Worm (Caenorhabditis elegans) whole organism, L1 larva: ENCODE data around the gene str-87.

Source experiments
- blmp-1 ChIP-seq: fragments of 150-350 bp; optimal IDR thresholded peaks from 2 replicates; lab custom pipeline; 2014; ENCODE audit warnings: missing biosample characterization, missing genetic modification characterization
- ceh-82 ChIP-seq, 3 experiments: fragments of 150-350 bp in 1 of 3; sonication (generic microtip) in 2 of 3; optimal IDR thresholded peaks; 2 replicates each; lab custom pipeline; 2014 to 2017; ENCODE audit warnings: missing biosample characterization in 3 of 3, missing genetic modification characterization in 3 of 3
- elt-3 ChIP-seq, 6 experiments: fragments of 150-350 bp in 1 of 6; sonication (generic microtip); optimal IDR thresholded peaks; 2 replicates each; lab custom pipeline; 2017 to 2018; ENCODE audit warnings: missing biosample characterization in 6 of 6, missing genetic modification characterization in 6 of 6, inconsistent platforms in 1 of 6
- fos-1 ChIP-seq: fragments of 150-350 bp; optimal IDR thresholded peaks from 2 replicates; lab custom pipeline; 2014; ENCODE audit warnings: missing biosample characterization, missing genetic modification characterization
- irx-1 ChIP-seq: sonication (generic microtip); optimal IDR thresholded peaks from 2 replicates; lab custom pipeline; 2016; ENCODE audit warnings: missing genetic modification characterization, missing compliant biosample characterization
- jun-1 ChIP-seq: fragments of 150-350 bp; optimal IDR thresholded peaks from 2 replicates; lab custom pipeline; 2014; ENCODE audit warnings: missing biosample characterization, missing genetic modification reagents, missing genetic modification characterization
- lin-13 ChIP-seq: fragments of 150-350 bp; optimal IDR thresholded peaks from 2 replicates; lab custom pipeline; 2014; ENCODE audit warnings: missing biosample characterization, missing genetic modification reagents, missing genetic modification characterization
- mdl-1 ChIP-seq, 2 experiments: fragments of 150-350 bp; optimal IDR thresholded peaks; 2 replicates each; lab custom pipeline; 2014 to 2017; ENCODE audit warnings: missing biosample characterization in 2 of 2, missing genetic modification characterization in 2 of 2, inconsistent platforms in 1 of 2
- nhr-11 ChIP-seq: fragments of 150-350 bp; optimal IDR thresholded peaks from 2 replicates; lab custom pipeline; 2014; ENCODE audit warnings: missing biosample characterization, missing genetic modification characterization
- nhr-12 ChIP-seq: sonication (generic microtip); optimal IDR thresholded peaks from 2 replicates; lab custom pipeline; 2017; ENCODE audit warnings: missing biosample characterization, missing genetic modification characterization
- nhr-77 ChIP-seq: fragments of 150-350 bp; optimal IDR thresholded peaks from 2 replicates; lab custom pipeline; 2014; ENCODE audit warnings: missing biosample characterization, missing genetic modification characterization
- snpc-4 ChIP-seq: fragments of 150-350 bp; optimal IDR thresholded peaks from 2 replicates; lab custom pipeline; 2014; ENCODE audit warnings: missing biosample characterization, missing genetic modification characterization
- unc-62 ChIP-seq: fragments of 150-350 bp; optimal IDR thresholded peaks from 2 replicates; lab custom pipeline; 2014; ENCODE audit warnings: missing biosample characterization, missing genetic modification reagents, missing genetic modification characterization
- ztf-11 ChIP-seq, 2 experiments: sonication (generic microtip); optimal IDR thresholded peaks; 2 replicates each; lab custom pipeline; 2016 to 2017; ENCODE audit warnings: missing genetic modification characterization in 2 of 2, missing biosample characterization in 1 of 2, missing compliant biosample characterization in 1 of 2

DNA sequence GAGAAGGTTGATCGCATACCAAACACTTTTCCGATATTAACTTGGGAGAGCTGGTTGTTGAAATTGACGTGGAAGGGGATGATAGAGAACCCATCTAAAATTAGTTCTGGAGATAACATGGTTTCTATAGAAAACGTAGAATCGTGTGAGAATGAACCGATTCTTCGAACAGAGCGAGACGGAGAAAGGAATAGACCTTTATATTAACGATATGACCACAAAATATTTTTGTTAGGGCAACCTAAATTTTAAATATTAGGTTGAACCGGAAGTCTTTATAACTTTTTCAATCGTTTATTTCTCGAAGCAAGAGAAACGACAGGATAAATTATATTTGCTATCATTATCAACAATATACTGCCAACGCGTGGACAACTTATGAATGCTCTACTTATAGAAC, 21.9 kb downstream of the str-87 start, which contains the start of gene nhr-219:
- TF ChIP-seq ztf-11 (tag; optimal IDR thresholded peaks at IDR 0.05; lab: Kevin White, UChicago) = no peak
- TF ChIP-seq snpc-4 = no peak
- no peak for TF ChIP-seq nhr-12 (tag; lab: Kevin White, UChicago)
- no peak for TF ChIP-seq irx-1 (tag; lab: Kevin White, UChicago)
- TF ChIP-seq blmp-1 (tag; lab: Kevin White, UChicago) = no peak
- no peak for TF ChIP-seq elt-3 (tag; optimal IDR thresholded peaks at IDR 0.05; lab: Kevin White, UChicago)
- TF ChIP-seq ceh-82 (tag; optimal IDR thresholded peaks at IDR 0.05; lab: Kevin White, UChicago) = no peak
- no peak for TF ChIP-seq mdl-1 (tag; optimal IDR thresholded peaks at IDR 0.05; lab: Kevin White, UChicago)
- TF ChIP-seq lin-13 = no peak
- no peak for TF ChIP-seq jun-1 (tag; lab: Kevin White, UChicago)
- TF ChIP-seq fos-1 = no peak
- TF ChIP-seq unc-62 (GFP tag; lab: Kevin White, UChicago) = no peak
- TF ChIP-seq nhr-11 = no peak
- TF ChIP-seq nhr-77 (tag; lab: Kevin White, UChicago) = no peak
